Worm (Caenorhabditis elegans) whole organism, L2 larva: ENCODE data around the gene T02G5.15.

Source experiments
- R02D3.7 ChIP-seq: fragments of 150-350 bp; optimal IDR thresholded peaks from 2 replicates; lab custom pipeline; 2014; ENCODE audit warnings: missing biosample characterization, missing genetic modification characterization
- elt-3 ChIP-seq: sonication (generic microtip); optimal IDR thresholded peaks from 2 replicates; lab custom pipeline; 2017; ENCODE audit warnings: missing biosample characterization, missing genetic modification characterization
- lin-39 ChIP-seq: fragments of 150-350 bp; optimal IDR thresholded peaks from 2 replicates; lab custom pipeline; 2014; ENCODE audit warnings: missing biosample characterization, missing genetic modification reagents, missing genetic modification characterization
- mab-5 ChIP-seq: fragments of 150-350 bp; optimal IDR thresholded peaks from 2 replicates; lab custom pipeline; 2014; ENCODE audit warnings: missing biosample characterization, missing genetic modification characterization
- unc-62 ChIP-seq: fragments of 150-350 bp; optimal IDR thresholded peaks from 2 replicates; lab custom pipeline; 2014; ENCODE audit warnings: missing biosample characterization, missing genetic modification reagents, missing genetic modification characterization
- ztf-11 ChIP-seq: sonication (generic microtip); optimal IDR thresholded peaks from 2 replicates; lab custom pipeline; 2017; ENCODE audit warnings: missing biosample characterization, missing genetic modification characterization

ce11 chrII:7100838-7101237 is 16.7 kb downstream of the T02G5.15 start, which contains the start of gene mmaa-1:
- TF ChIP-seq ztf-11 (no peak), R02D3.7 (tag; lab: Kevin White, UChicago) (no peak), mab-5 (tag; lab: Kevin White, UChicago) (no peak), lin-39 (tag; lab: Kevin White, UChicago) (no peak), elt-3 (tag; lab: Kevin White, UChicago) (no peak), unc-62 (GFP tag; lab: Kevin White, UChicago) (no peak)
